Fruit fly (Drosophila melanogaster) whole organism, embryonic: ENCODE data around the gene CG13012.

ENCODE experiments used
- Aef1 ChIP-seq: fragments of 200-800 bp; sonication (Bioruptor generic); IDR thresholded peaks from 3 replicates; pipeline ENCODE4 v1.3.6; 2022; ENCODE audit warnings: missing biosample characterization, missing genetic modification characterization
- CG1024 ChIP-seq: fragments of 200-800 bp; sonication (Bioruptor generic); IDR thresholded peaks from 2 replicates; pipeline ENCODE4 v1.3.6; 2022; ENCODE audit warnings: missing biosample characterization, missing genetic modification characterization
- CG11398 ChIP-seq: fragments of 200-800 bp; sonication (Bioruptor generic); optimal IDR thresholded peaks from 2 replicates; lab custom pipeline; 2016; ENCODE audit warnings: missing biosample characterization, missing genetic modification characterization
- CG12769 ChIP-seq: fragments of 200-800 bp; sonication (Bioruptor generic); optimal IDR thresholded peaks from 2 replicates; lab custom pipeline; 2019; ENCODE audit warnings: missing biosample characterization, mild to moderate bottlenecking, missing genetic modification characterization, moderate library complexity
- CG13123 ChIP-seq: fragments of 200-800 bp; sonication (Bioruptor generic); optimal IDR thresholded peaks from 2 replicates; lab custom pipeline; 2016; ENCODE audit warnings: missing biosample characterization, missing genetic modification characterization
- CG15479 ChIP-seq: fragments of 200-800 bp; sonication (Bioruptor generic); optimal IDR thresholded peaks from 3 replicates; lab custom pipeline; 2019; ENCODE audit warnings: missing biosample characterization, mild to moderate bottlenecking, missing genetic modification characterization, moderate library complexity
- CG15514 ChIP-seq: fragments of 200-800 bp; sonication (Bioruptor generic); optimal IDR thresholded peaks from 3 replicates; lab custom pipeline; 2017; ENCODE audit warnings: missing biosample characterization, missing genetic modification characterization, mild to moderate bottlenecking, moderate library complexity, missing genetic modification reagents
- CG17568 ChIP-seq: fragments of 200-800 bp; sonication (Bioruptor generic); optimal IDR thresholded peaks from 2 replicates; lab custom pipeline; 2018; ENCODE audit warnings: missing biosample characterization, mild to moderate bottlenecking, missing genetic modification characterization, moderate library complexity
- CG17829 ChIP-seq: fragments of 200-800 bp; optimal IDR thresholded peaks from 2 replicates; lab custom pipeline; 2019; ENCODE audit warnings: missing biosample characterization, mild to moderate bottlenecking, missing genetic modification characterization, moderate library complexity
- CG18764 ChIP-seq: fragments of 200-800 bp; sonication (Bioruptor generic); optimal IDR thresholded peaks from 3 replicates; lab custom pipeline; 2016; ENCODE audit warnings: missing biosample characterization, missing genetic modification characterization
- CG32772 ChIP-seq: fragments of 200-800 bp; sonication (Bioruptor generic); IDR thresholded peaks from 2 replicates; pipeline ENCODE4 v1.3.6; 2022; ENCODE audit warnings: missing biosample characterization, missing genetic modification characterization
- CG4730 ChIP-seq: fragments of 200-800 bp; sonication (Bioruptor generic); IDR thresholded peaks from 2 replicates; pipeline ENCODE4 v1.3.6; 2022; ENCODE audit warnings: missing biosample characterization, missing genetic modification characterization
- CG6765 ChIP-seq: fragments of 200-800 bp; sonication (Bioruptor generic); optimal IDR thresholded peaks from 3 replicates; lab custom pipeline; 2017; ENCODE audit warnings: missing biosample characterization, mild to moderate bottlenecking, missing genetic modification characterization
- CG7963 ChIP-seq: fragments of 200-800 bp; sonication (Bioruptor generic); IDR thresholded peaks from 3 replicates; pipeline ENCODE4 v1.3.6; 2022; ENCODE audit warnings: missing biosample characterization, missing genetic modification characterization; ENCODE audit not compliant: partially characterized antibody
- CG8089 ChIP-seq: fragments of 200-800 bp; sonication (Bioruptor generic); optimal IDR thresholded peaks from 3 replicates; lab custom pipeline; 2016; ENCODE audit warnings: missing biosample characterization, missing genetic modification characterization
- CG9437 ChIP-seq: fragments of 200-800 bp; sonication (Bioruptor generic); optimal IDR thresholded peaks from 2 replicates; lab custom pipeline; 2018; ENCODE audit warnings: missing biosample characterization, mild to moderate bottlenecking, missing genetic modification characterization
- CG9797 ChIP-seq: fragments of 200-800 bp; sonication (Bioruptor generic); optimal IDR thresholded peaks from 3 replicates; lab custom pipeline; 2018; ENCODE audit warnings: missing biosample characterization, mild to moderate bottlenecking, missing genetic modification characterization
- CG9932 ChIP-seq: fragments of 200-800 bp; sonication (Bioruptor generic); IDR thresholded peaks from 2 replicates; pipeline ENCODE4 v1.3.6; 2022; ENCODE audit warnings: missing biosample characterization, missing genetic modification characterization
- Chrac-16 ChIP-seq: fragments of 200-800 bp; sonication (Bioruptor generic); optimal IDR thresholded peaks from 3 replicates; lab custom pipeline; 2016; ENCODE audit warnings: missing biosample characterization, missing genetic modification characterization
- CkIIα-i1 ChIP-seq: fragments of 200-800 bp; sonication (Bioruptor generic); IDR thresholded peaks from 2 replicates; pipeline ENCODE4 v1.3.6; 2022; ENCODE audit warnings: missing biosample characterization, missing genetic modification characterization
- Dfd ChIP-seq, 2 experiments: fragments of >200 bp; optimal IDR thresholded peaks; 2 replicates each; lab custom pipeline; 2017; ENCODE audit warnings: missing biosample characterization in 2 of 2, missing genetic modification characterization in 2 of 2
- Dip2 ChIP-seq: fragments of 200-800 bp; sonication (Bioruptor generic); IDR thresholded peaks from 2 replicates; pipeline ENCODE4 v1.3.6; 2022; ENCODE audit warnings: missing biosample characterization, missing genetic modification characterization
- HHEX ChIP-seq: fragments of 200-800 bp; sonication (Bioruptor generic); optimal IDR thresholded peaks from 3 replicates; lab custom pipeline; 2017; ENCODE audit warnings: missing biosample characterization, mild to moderate bottlenecking, missing genetic modification characterization, missing genetic modification reagents
- HmgD ChIP-seq: fragments of 200-800 bp; sonication (Bioruptor generic); optimal IDR thresholded peaks from 3 replicates; lab custom pipeline; 2016; ENCODE audit warnings: missing biosample characterization, missing genetic modification characterization
- HmgZ ChIP-seq: fragments of 200-800 bp; sonication (Bioruptor generic); optimal IDR thresholded peaks from 2 replicates; lab custom pipeline; 2018; ENCODE audit warnings: missing biosample characterization, mild to moderate bottlenecking, missing genetic modification characterization
- Hr51 ChIP-seq, 2 experiments: fragments of 200-800 bp; sonication (Bioruptor generic); optimal IDR thresholded peaks; 2 replicates in 1 of 2; 3 replicates in 1 of 2; lab custom pipeline; 2016 to 2018; ENCODE audit warnings: missing biosample characterization in 2 of 2, missing genetic modification characterization in 2 of 2, mild to moderate bottlenecking in 1 of 2, moderate library complexity in 1 of 2
- Mes4 ChIP-seq: fragments of 200-800 bp; sonication (Bioruptor generic); optimal IDR thresholded peaks from 2 replicates; lab custom pipeline; 2016; ENCODE audit warnings: missing biosample characterization, missing genetic modification characterization
- Nf-YB ChIP-seq: fragments of 200-800 bp; sonication (Bioruptor generic); optimal IDR thresholded peaks from 3 replicates; lab custom pipeline; 2019; ENCODE audit warnings: missing biosample characterization, mild to moderate bottlenecking, missing genetic modification characterization, moderate library complexity
- Poxn ChIP-seq: fragments of 200-800 bp; sonication (Bioruptor generic); IDR thresholded peaks from 2 replicates; pipeline ENCODE4 v1.3.6; 2022; ENCODE audit warnings: missing biosample characterization, missing genetic modification characterization
- Taf1 ChIP-seq: fragments of 200-800 bp; sonication (Bioruptor generic); IDR thresholded peaks from 2 replicates; pipeline ENCODE4 v1.3.6; 2022; ENCODE audit warnings: missing biosample characterization, missing genetic modification characterization
- bab2 ChIP-seq: fragments of 200-800 bp; sonication (Bioruptor generic); optimal IDR thresholded peaks from 2 replicates; lab custom pipeline; 2016; ENCODE audit warnings: missing biosample characterization, missing genetic modification characterization
- btn ChIP-seq: fragments of 200-800 bp; sonication (Bioruptor generic); optimal IDR thresholded peaks from 2 replicates; lab custom pipeline; 2016; ENCODE audit warnings: missing biosample characterization, missing genetic modification characterization
- dimm ChIP-seq: fragments of 200-800 bp; sonication (Bioruptor generic); IDR thresholded peaks from 2 replicates; pipeline ENCODE4 v1.3.6; 2022; ENCODE audit warnings: missing biosample characterization, missing genetic modification characterization
- fd102C ChIP-seq: fragments of 200-800 bp; sonication (Bioruptor generic); optimal IDR thresholded peaks from 2 replicates; lab custom pipeline; 2018; ENCODE audit warnings: missing biosample characterization, mild to moderate bottlenecking, missing genetic modification characterization, moderate library complexity
- gcm ChIP-seq: fragments of 200-800 bp; sonication (Bioruptor generic); optimal IDR thresholded peaks from 2 replicates; lab custom pipeline; 2019; ENCODE audit warnings: missing biosample characterization, mild to moderate bottlenecking, missing genetic modification characterization, moderate library complexity
- gfzf ChIP-seq: fragments of 200-800 bp; sonication (Bioruptor generic); optimal IDR thresholded peaks from 2 replicates; lab custom pipeline; 2016; ENCODE audit warnings: missing biosample characterization, mild to moderate bottlenecking, missing genetic modification characterization, moderate library complexity
- grau ChIP-seq: fragments of 200-800 bp; optimal IDR thresholded peaks from 3 replicates; lab custom pipeline; 2019; ENCODE audit warnings: missing biosample characterization, mild to moderate bottlenecking, missing genetic modification characterization, moderate library complexity
- gro ChIP-seq: fragments of 200-800 bp; sonication (Bioruptor generic); optimal IDR thresholded peaks from 2 replicates; lab custom pipeline; 2016; ENCODE audit warnings: missing biosample characterization, missing genetic modification characterization
- insv ChIP-seq, 2 experiments: fragments of 200-800 bp; sonication (Bioruptor generic); optimal IDR thresholded peaks; 3 replicates each; lab custom pipeline; 2016 to 2018; ENCODE audit warnings: missing biosample characterization in 2 of 2, missing genetic modification characterization in 2 of 2
- klu ChIP-seq: fragments of 200-800 bp; sonication (Bioruptor generic); IDR thresholded peaks from 2 replicates; pipeline ENCODE4 v1.3.6; 2022; ENCODE audit warnings: missing biosample characterization, missing genetic modification characterization
- nerfin-2 ChIP-seq: fragments of 200-800 bp; sonication (Bioruptor generic); IDR thresholded peaks from 2 replicates; pipeline ENCODE4 v1.3.6; 2022; ENCODE audit warnings: missing biosample characterization, missing genetic modification characterization; ENCODE audit not compliant: partially characterized antibody
- nmo ChIP-seq: fragments of 200-800 bp; sonication (Bioruptor generic); optimal IDR thresholded peaks from 2 replicates; lab custom pipeline; 2018; ENCODE audit warnings: missing biosample characterization, mild to moderate bottlenecking, missing genetic modification characterization, moderate library complexity
- pb ChIP-seq: fragments of 200-800 bp; sonication (Bioruptor generic); optimal IDR thresholded peaks from 3 replicates; lab custom pipeline; 2016; ENCODE audit warnings: missing biosample characterization, missing genetic modification characterization
- pho ChIP-seq: fragments of 200-800 bp; sonication (Bioruptor generic); optimal IDR thresholded peaks from 2 replicates; lab custom pipeline; 2016; ENCODE audit warnings: missing biosample characterization, missing genetic modification characterization
- pita ChIP-seq: fragments of 200-800 bp; sonication (Bioruptor generic); optimal IDR thresholded peaks from 2 replicates; lab custom pipeline; 2017; ENCODE audit warnings: missing biosample characterization, mild to moderate bottlenecking, missing genetic modification characterization
- sens ChIP-seq: fragments of 200-800 bp; sonication (Bioruptor generic); peaks from one replicate; lab custom pipeline; 2016; ENCODE audit warnings: missing biosample characterization, missing genetic modification characterization
- sna ChIP-seq: fragments of 200-800 bp; sonication (Bioruptor generic); IDR thresholded peaks from 2 replicates; pipeline ENCODE4 v1.3.6; 2022; ENCODE audit warnings: missing biosample characterization, missing genetic modification characterization; ENCODE audit not compliant: partially characterized antibody
- sr ChIP-seq: fragments of 200-800 bp; sonication (Bioruptor generic); IDR thresholded peaks from 3 replicates; pipeline ENCODE4 v1.3.6; 2022; ENCODE audit warnings: missing biosample characterization, missing genetic modification characterization
- tll ChIP-seq, 2 experiments: fragments of 200-800 bp in 1 of 2; fragments of >200 bp in 1 of 2; sonication (Bioruptor generic) in 1 of 2; optimal IDR thresholded peaks; 2 replicates each; lab custom pipeline; 2017 to 2019; ENCODE audit warnings: missing biosample characterization in 2 of 2, missing genetic modification characterization in 2 of 2, mild to moderate bottlenecking in 1 of 2, moderate library complexity in 1 of 2
- tx ChIP-seq: fragments of 200-800 bp; sonication (Bioruptor generic); optimal IDR thresholded peaks from 2 replicates; lab custom pipeline; 2016; ENCODE audit warnings: missing biosample characterization, missing genetic modification characterization
- vvl ChIP-seq: fragments of 200-800 bp; sonication (Bioruptor generic); IDR thresholded peaks from 2 replicates; pipeline ENCODE4 v1.3.6; 2022; ENCODE audit warnings: missing biosample characterization, missing genetic modification characterization

Gene CG13012

dm6 chrX:16691440-16691839 is 14.9 kb upstream of the CG13012 start (continued):
- TF ChIP-seq CG9932 (GFP tag; lab: Robert Waterston, UW) = peak; percentile 48
- peak; percentile 78 for TF ChIP-seq tx
- no peak for TF ChIP-seq tll (GFP tag; optimal IDR thresholded peaks at IDR 0.05; lab: Kevin White, UChicago)
- peak; percentile 89 for TF ChIP-seq bab2 (GFP tag; lab: Kevin White, UChicago)
- TF ChIP-seq fd102C (GFP tag; lab: Kevin White, UChicago) = peak; percentile 25
- no peak for TF ChIP-seq pita
- TF ChIP-seq Aef1 = peak; percentile 80
- TF ChIP-seq Taf1 (GFP tag; lab: Robert Waterston, UW) = 0 out of 2 replicates have a peak, but pooled peaks have one; percentile 33
- TF ChIP-seq CG4730 (GFP tag; lab: Robert Waterston, UW) = peak; percentile 68
- TF ChIP-seq CG8089 (GFP tag; lab: Kevin White, UChicago) = peak; percentile 74
- TF ChIP-seq Chrac-16 (GFP tag; lab: Kevin White, UChicago) = peak; percentile 86
- peak; percentile 86 for TF ChIP-seq pb (GFP tag; lab: Kevin White, UChicago)
- TF ChIP-seq CG32772 (GFP tag; lab: Robert Waterston, UW) = peak; percentile 83
- TF ChIP-seq Dfd (GFP tag; optimal IDR thresholded peaks at IDR 0.05; lab: Kevin White, UChicago) = no peak
- TF ChIP-seq Nf-YB (GFP tag; lab: Kevin White, UChicago) = peak; percentile 63
- peak; percentile 81 for TF ChIP-seq btn (GFP tag; lab: Kevin White, UChicago)
- peak; percentile 61 for TF ChIP-seq CG9437 (GFP tag; lab: Kevin White, UChicago)
- peak; percentile 56 for TF ChIP-seq CG15514 (GFP tag; lab: Kevin White, UChicago)
- TF ChIP-seq HHEX = peak; percentile 75
- no peak for TF ChIP-seq Dip2 (GFP tag; lab: Robert Waterston, UW)
- TF ChIP-seq CG11398 (GFP tag; lab: Kevin White, UChicago) = peak; percentile 84
- TF ChIP-seq nerfin-2 (GFP tag; lab: Robert Waterston, UW) = no peak
- TF ChIP-seq CG15479 = no peak
- no peak for TF ChIP-seq sna (GFP tag; lab: Robert Waterston, UW)
- TF ChIP-seq Poxn (GFP tag; lab: Robert Waterston, UW) = no peak
- no peak for TF ChIP-seq insv (GFP tag; optimal IDR thresholded peaks at IDR 0.05; lab: Kevin White, UChicago)
- TF ChIP-seq gcm (GFP tag; lab: Kevin White, UChicago) = peak; percentile 84
- TF ChIP-seq Mes4 (GFP tag; lab: Kevin White, UChicago) = peak; percentile 86
- peak; percentile 79 for TF ChIP-seq CG17568 (GFP tag; lab: Kevin White, UChicago)
- TF ChIP-seq CG18764 = peak; percentile 81
- peak; percentile 98 for TF ChIP-seq sens (GFP tag; lab: Kevin White, UChicago)
- no peak for TF ChIP-seq CG9797
- TF ChIP-seq Hr51 (GFP tag; optimal IDR thresholded peaks at IDR 0.05; lab: Kevin White, UChicago) = peak; percentile 58 to 83
- TF ChIP-seq CG1024 (GFP tag; lab: Robert Waterston, UW) = peak; percentile 87
- TF ChIP-seq pho (GFP tag; lab: Kevin White, UChicago) = peak; percentile 57
- peak; percentile 79 for TF ChIP-seq grau (tag; lab: Kevin White, UChicago)
- TF ChIP-seq CG6765 (GFP tag; lab: Kevin White, UChicago) = no peak
- TF ChIP-seq klu (GFP tag; lab: Robert Waterston, UW) = peak; percentile 72; the same call in 1 of the 2 replicates
- peak; percentile 32 for TF ChIP-seq gro (GFP tag; lab: Kevin White, UChicago)
- peak; percentile 69 for TF ChIP-seq HmgZ (tag; lab: Kevin White, UChicago)
- peak; percentile 91 for TF ChIP-seq vvl (GFP tag; lab: Robert Waterston, UW)
- TF ChIP-seq CG7963 (GFP tag; lab: Robert Waterston, UW) = no peak
- peak; percentile 88 for TF ChIP-seq nmo (GFP tag; lab: Kevin White, UChicago)
- peak; percentile 47 for TF ChIP-seq HmgD (GFP tag; lab: Kevin White, UChicago)
- peak; percentile 86 for TF ChIP-seq CG17829 (tag; lab: Kevin White, UChicago)
- peak; percentile 49; the same call in 1 of the 2 replicates for TF ChIP-seq CkIIα-i1
- TF ChIP-seq gfzf = no peak
- TF ChIP-seq CG13123 (GFP tag; lab: Kevin White, UChicago) = peak; percentile 80
- TF ChIP-seq sr (GFP tag; lab: Robert Waterston, UW) = peak; percentile 92
- peak; percentile 85 for TF ChIP-seq CG12769
- peak; percentile 80 for TF ChIP-seq dimm
